Fruit fly (Drosophila melanogaster) whole organism, embryonic: Measurements from ENCODE around the gene IRSp53.

ENCODE experiments used
- Ada2b ChIP-seq: fragments of 200-800 bp; sonication (Bioruptor generic); IDR thresholded peaks from 2 replicates; pipeline ENCODE4 v1.3.6; 2022; ENCODE audit warnings: missing biosample characterization, missing genetic modification characterization
- BEAF-32 ChIP-seq: fragments of 200-800 bp; sonication (Bioruptor generic); optimal IDR thresholded peaks from 3 replicates; lab custom pipeline; 2017; ENCODE audit warnings: missing biosample characterization, missing genetic modification characterization, mild to moderate bottlenecking, moderate library complexity, missing genetic modification reagents
- CG10209 ChIP-seq: fragments of 200-800 bp; sonication (Bioruptor generic); optimal IDR thresholded peaks from 3 replicates; lab custom pipeline; 2017; ENCODE audit warnings: missing biosample characterization, mild to moderate bottlenecking, missing genetic modification characterization, missing genetic modification reagents
- CG11247 ChIP-seq: fragments of 200-800 bp; sonication (Bioruptor generic); IDR thresholded peaks from 2 replicates; pipeline ENCODE4 v1.3.6; 2022; ENCODE audit warnings: missing biosample characterization, missing genetic modification characterization
- CG11504 ChIP-seq: fragments of 200-800 bp; sonication (Bioruptor generic); optimal IDR thresholded peaks from 3 replicates; lab custom pipeline; 2019; ENCODE audit warnings: missing biosample characterization, mild to moderate bottlenecking, missing genetic modification characterization, moderate library complexity
- CG12104 ChIP-seq: fragments of 200-800 bp; sonication (Bioruptor generic); optimal IDR thresholded peaks from 3 replicates; lab custom pipeline; 2016; ENCODE audit warnings: missing biosample characterization, missing genetic modification characterization
- CG15601 ChIP-seq: fragments of 200-800 bp; sonication (Bioruptor generic); optimal IDR thresholded peaks from 3 replicates; lab custom pipeline; 2019; ENCODE audit warnings: missing biosample characterization, mild to moderate bottlenecking, missing genetic modification characterization, moderate library complexity
- CG15696 ChIP-seq: fragments of 200-800 bp; sonication (Bioruptor generic); optimal IDR thresholded peaks from 2 replicates; lab custom pipeline; 2019; ENCODE audit warnings: missing biosample characterization, mild to moderate bottlenecking, missing genetic modification characterization, moderate library complexity
- CG1602 ChIP-seq: fragments of 200-800 bp; sonication (Bioruptor generic); optimal IDR thresholded peaks from 3 replicates; lab custom pipeline; 2016; ENCODE audit warnings: missing biosample characterization, missing genetic modification characterization
- CG1603 ChIP-seq: fragments of 200-800 bp; sonication (Bioruptor generic); optimal IDR thresholded peaks from 2 replicates; lab custom pipeline; 2019; ENCODE audit warnings: missing biosample characterization, mild to moderate bottlenecking, missing genetic modification characterization, moderate library complexity
- CG31224 ChIP-seq: fragments of 200-800 bp; sonication (Bioruptor generic); IDR thresholded peaks from 2 replicates; pipeline ENCODE4 v1.3.6; 2022; ENCODE audit warnings: missing biosample characterization, missing genetic modification characterization
- CG4328 ChIP-seq: fragments of 200-800 bp; sonication (Bioruptor generic); optimal IDR thresholded peaks from 3 replicates; lab custom pipeline; 2017; ENCODE audit warnings: missing biosample characterization, missing genetic modification reagents, missing genetic modification characterization
- CG4854 ChIP-seq: fragments of 200-800 bp; sonication (Bioruptor generic); optimal IDR thresholded peaks from 2 replicates; lab custom pipeline; 2016; ENCODE audit warnings: missing biosample characterization, missing genetic modification characterization, inconsistent platforms
- CG8281 ChIP-seq: fragments of 200-800 bp; sonication (Bioruptor generic); optimal IDR thresholded peaks from 2 replicates; lab custom pipeline; 2018; ENCODE audit warnings: missing biosample characterization, mild to moderate bottlenecking, missing genetic modification characterization, moderate library complexity
- CG9817 ChIP-seq: fragments of 200-800 bp; sonication (Bioruptor generic); optimal IDR thresholded peaks from 2 replicates; lab custom pipeline; 2018; ENCODE audit warnings: missing biosample characterization, mild to moderate bottlenecking, missing genetic modification characterization, moderate library complexity
- D19A ChIP-seq: fragments of 200-800 bp; optimal IDR thresholded peaks from 3 replicates; lab custom pipeline; 2019; ENCODE audit warnings: missing biosample characterization, mild to moderate bottlenecking, missing genetic modification characterization, moderate library complexity
- Dref ChIP-seq: fragments of 200-800 bp; sonication (Bioruptor generic); IDR thresholded peaks from 2 replicates; pipeline ENCODE4 v1.3.6; 2022; ENCODE audit warnings: missing biosample characterization, missing genetic modification characterization
- Eip74EF ChIP-seq, 2 experiments: fragments of 200-800 bp in 1 of 2; fragments of >200 bp in 1 of 2; sonication (Bioruptor generic) in 1 of 2; optimal IDR thresholded peaks; 2 replicates each; lab custom pipeline; 2017 to 2019; ENCODE audit warnings: missing biosample characterization in 2 of 2, missing genetic modification characterization in 2 of 2, mild to moderate bottlenecking in 1 of 2, moderate library complexity in 1 of 2
- Gug ChIP-seq: fragments of 200-800 bp; sonication (Bioruptor generic); IDR thresholded peaks from 4 replicates; pipeline ENCODE4 v1.3.6; 2022; ENCODE audit warnings: missing biosample characterization, missing genetic modification characterization
- HLHmδ ChIP-seq: fragments of 200-800 bp; sonication (Bioruptor generic); optimal IDR thresholded peaks from 2 replicates; lab custom pipeline; 2018; ENCODE audit warnings: missing biosample characterization, mild to moderate bottlenecking, missing genetic modification characterization, moderate library complexity
- Lhr ChIP-seq: fragments of 200-800 bp; sonication (Bioruptor generic); optimal IDR thresholded peaks from 3 replicates; lab custom pipeline; 2017; ENCODE audit warnings: mild to moderate bottlenecking, missing biosample characterization, missing genetic modification reagents, missing genetic modification characterization
- NC2β ChIP-seq: fragments of 200-800 bp; sonication (Bioruptor generic); optimal IDR thresholded peaks from 2 replicates; lab custom pipeline; 2016; ENCODE audit warnings: missing biosample characterization, missing genetic modification characterization
- Scr ChIP-seq: fragments of 200-800 bp; sonication (Bioruptor generic); IDR thresholded peaks from 2 replicates; pipeline ENCODE4 v1.3.6; 2022; ENCODE audit warnings: missing biosample characterization, missing genetic modification characterization; ENCODE audit not compliant: partially characterized antibody
- Sry-β ChIP-seq: fragments of 200-800 bp; sonication (Bioruptor generic); optimal IDR thresholded peaks from 2 replicates; lab custom pipeline; 2018; ENCODE audit warnings: missing biosample characterization, mild to moderate bottlenecking, missing genetic modification characterization, moderate library complexity
- ab ChIP-seq: fragments of 200-800 bp; sonication (Bioruptor generic); optimal IDR thresholded peaks from 2 replicates; lab custom pipeline; 2016; ENCODE audit warnings: missing biosample characterization, missing genetic modification characterization
- bcd ChIP-seq: fragments of 200-800 bp; sonication (Bioruptor generic); optimal IDR thresholded peaks from 2 replicates; lab custom pipeline; 2017; ENCODE audit warnings: missing biosample characterization, mild to moderate bottlenecking, missing genetic modification characterization
- croc ChIP-seq: fragments of 200-800 bp; sonication (Bioruptor generic); conservative IDR thresholded peaks from 3 replicates; pipeline ENCODE4 v1.3.6; 2022; ENCODE audit warnings: missing biosample characterization, missing genetic modification characterization
- cwo ChIP-seq: fragments of 200-800 bp; sonication (Bioruptor generic); optimal IDR thresholded peaks from 3 replicates; lab custom pipeline; 2017; ENCODE audit warnings: missing biosample characterization, missing genetic modification characterization, mild to moderate bottlenecking, moderate library complexity, missing genetic modification reagents
- danr ChIP-seq: fragments of 200-800 bp; sonication (Bioruptor generic); IDR thresholded peaks from 2 replicates; pipeline ENCODE4 v1.3.6; 2022; ENCODE audit warnings: missing biosample characterization, missing genetic modification characterization
- dati ChIP-seq: fragments of 200-800 bp; sonication (Bioruptor generic); IDR thresholded peaks from 2 replicates; pipeline ENCODE4 v1.3.6; 2022; ENCODE audit warnings: missing biosample characterization, missing genetic modification characterization
- dmrt99B ChIP-seq: fragments of 200-800 bp; sonication (Bioruptor generic); optimal IDR thresholded peaks from 2 replicates; lab custom pipeline; 2018; ENCODE audit warnings: missing biosample characterization, mild to moderate bottlenecking, missing genetic modification characterization, moderate library complexity
- esg ChIP-seq: fragments of 200-800 bp; sonication (Bioruptor generic); conservative IDR thresholded peaks from 2 replicates; pipeline ENCODE4 v1.3.6; 2022; ENCODE audit warnings: missing biosample characterization, missing genetic modification characterization
- eve ChIP-seq, 2 experiments: fragments of >200 bp; optimal IDR thresholded peaks; 2 replicates each; lab custom pipeline; 2017; ENCODE audit warnings: missing biosample characterization in 2 of 2, missing genetic modification characterization in 2 of 2
- fd3F ChIP-seq: fragments of 200-800 bp; sonication (Bioruptor generic); optimal IDR thresholded peaks from 2 replicates; lab custom pipeline; 2018; ENCODE audit warnings: missing biosample characterization, mild to moderate bottlenecking, missing genetic modification characterization, moderate library complexity
- fd96Cb ChIP-seq: fragments of 200-800 bp; sonication (Bioruptor generic); optimal IDR thresholded peaks from 2 replicates; lab custom pipeline; 2018; ENCODE audit warnings: missing biosample characterization, mild to moderate bottlenecking, missing genetic modification characterization, moderate library complexity
- ftz-f1 ChIP-seq: fragments of 200-800 bp; sonication (Bioruptor generic); optimal IDR thresholded peaks from 2 replicates; lab custom pipeline; 2016; ENCODE audit warnings: missing biosample characterization, missing genetic modification characterization
- gce ChIP-seq: fragments of 200-800 bp; sonication (Bioruptor generic); IDR thresholded peaks from 3 replicates; pipeline ENCODE4 v1.3.6; 2022; ENCODE audit warnings: missing biosample characterization, missing genetic modification characterization
- gsb ChIP-seq: fragments of 200-800 bp; sonication (Bioruptor generic); IDR thresholded peaks from 2 replicates; pipeline ENCODE4 v1.3.6; 2022; ENCODE audit warnings: missing biosample characterization, missing genetic modification characterization
- mam ChIP-seq: fragments of 200-800 bp; sonication (Bioruptor generic); optimal IDR thresholded peaks from 3 replicates; lab custom pipeline; 2016; ENCODE audit warnings: missing biosample characterization, missing genetic modification characterization
- pb ChIP-seq: fragments of 200-800 bp; sonication (Bioruptor generic); optimal IDR thresholded peaks from 3 replicates; lab custom pipeline; 2016; ENCODE audit warnings: missing biosample characterization, missing genetic modification characterization
- rib ChIP-seq: fragments of 200-800 bp; sonication (Bioruptor generic); IDR thresholded peaks from 2 replicates; pipeline ENCODE4 v1.3.6; 2022; ENCODE audit warnings: missing biosample characterization, missing genetic modification characterization
- scrt ChIP-seq: fragments of 200-800 bp; sonication (Bioruptor generic); optimal IDR thresholded peaks from 2 replicates; lab custom pipeline; 2018; ENCODE audit warnings: missing biosample characterization, mild to moderate bottlenecking, missing genetic modification characterization, moderate library complexity
- sens-2 ChIP-seq: fragments of 200-800 bp; sonication (Bioruptor generic); IDR thresholded peaks from 2 replicates; pipeline ENCODE4 v1.3.6; 2022; ENCODE audit warnings: missing biosample characterization, missing genetic modification characterization
- sim ChIP-seq: fragments of 200-800 bp; sonication (Bioruptor generic); IDR thresholded peaks from 2 replicates; pipeline ENCODE4 v1.3.6; 2022; ENCODE audit warnings: missing biosample characterization, missing genetic modification characterization
- sisA ChIP-seq: fragments of 200-800 bp; sonication (Bioruptor generic); IDR thresholded peaks from 2 replicates; pipeline ENCODE4 v1.3.6; 2022; ENCODE audit warnings: missing biosample characterization, missing genetic modification characterization
- ssp ChIP-seq: fragments of 200-800 bp; sonication (Bioruptor generic); IDR thresholded peaks from 2 replicates; pipeline ENCODE4 v1.3.6; 2022; ENCODE audit warnings: missing biosample characterization, missing genetic modification characterization
- tin ChIP-seq: fragments of 200-800 bp; sonication (Bioruptor generic); optimal IDR thresholded peaks from 3 replicates; lab custom pipeline; 2016; ENCODE audit warnings: missing biosample characterization, missing genetic modification characterization
- toy ChIP-seq: fragments of 200-800 bp; sonication (Bioruptor generic); IDR thresholded peaks from 2 replicates; pipeline ENCODE4 v1.3.6; 2022; ENCODE audit warnings: missing biosample characterization, missing genetic modification characterization
- zen ChIP-seq: fragments of 200-800 bp; sonication (Bioruptor generic); optimal IDR thresholded peaks from 3 replicates; lab custom pipeline; 2018; ENCODE audit warnings: missing biosample characterization, mild to moderate bottlenecking, missing genetic modification characterization, moderate library complexity

The IRSp53 gene

DNA sequence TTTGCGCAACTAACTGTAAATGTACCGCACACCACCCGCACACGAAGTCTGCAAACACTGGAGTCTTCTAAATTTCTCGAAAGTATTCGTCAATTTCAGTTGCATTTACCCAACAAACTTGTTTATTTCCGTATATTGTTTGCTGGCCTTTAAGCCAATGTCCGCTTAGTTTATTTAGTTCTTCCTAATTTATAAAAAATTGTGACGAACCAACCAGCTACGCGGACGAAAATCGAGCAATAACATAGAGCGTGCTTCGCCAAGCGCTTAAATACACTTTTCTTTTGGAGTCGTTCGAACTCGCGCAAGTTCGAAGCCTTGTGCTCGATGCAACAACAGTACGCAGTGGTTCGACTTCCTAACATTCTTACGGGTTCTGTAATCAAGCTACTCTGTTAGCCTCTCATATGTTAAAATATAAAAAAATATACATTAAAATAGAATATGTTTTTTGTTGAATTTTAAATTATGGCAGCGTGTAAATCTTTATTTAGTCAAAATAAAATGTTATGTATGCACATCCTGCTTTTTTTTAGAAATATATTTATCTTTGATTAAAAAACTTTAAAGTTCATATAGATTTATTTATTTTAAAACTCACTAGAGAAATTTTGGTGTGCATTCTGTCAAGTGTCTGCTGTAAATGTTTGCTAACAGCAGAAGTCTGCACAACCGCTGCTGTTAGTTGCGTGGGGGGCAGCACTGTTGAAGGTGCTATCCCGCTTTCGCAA is 61.6 kb downstream of the IRSp53 start, which contains the start of gene GlcAT-P (continued):
- TF ChIP-seq HLHmδ (GFP tag; lab: Kevin White, UChicago) (no peak), CG1603 (tag; lab: Kevin White, UChicago) (no peak), ssp (no peak), fd3F (GFP tag; lab: Kevin White, UChicago) (peak; percentile 59), bcd (GFP tag; lab: Kevin White, UChicago) (peak; percentile 62), CG9817 (peak; percentile 55), CG1602 (peak; percentile 48), zen (tag; lab: Kevin White, UChicago) (peak; percentile 4), Gug (GFP tag; lab: Robert Waterston, UW) (no peak), CG10209 (GFP tag; lab: Kevin White, UChicago) (peak; percentile 75), cwo (GFP tag; lab: Kevin White, UChicago) (peak; percentile 61), toy (no peak), NC2β (GFP tag; lab: Kevin White, UChicago) (no peak), Scr (GFP tag; lab: Robert Waterston, UW) (no peak), CG31224 (GFP tag; lab: Robert Waterston, UW) (no peak), Sry-β (GFP tag; lab: Kevin White, UChicago) (no peak), ab (no peak), sim (GFP tag; lab: Robert Waterston, UW) (peak; percentile 22; the same call in 1 of the 2 replicates), dmrt99B (peak; percentile 75), Eip74EF (GFP tag; optimal IDR thresholded peaks at IDR 0.05; lab: Kevin White, UChicago) (peak in 1 of 2 experiments; percentile 59), CG11247 (GFP tag; lab: Robert Waterston, UW) (no peak), fd96Cb (peak; percentile 65), CG4328 (peak; percentile 32), BEAF-32 (no peak), dati (no peak), CG4854 (GFP tag; lab: Kevin White, UChicago) (no peak), mam (GFP tag; lab: Kevin White, UChicago) (no peak), ftz-f1 (no peak), Dref (GFP tag; lab: Robert Waterston, UW) (no peak), tin (GFP tag; lab: Kevin White, UChicago) (peak; percentile 44), eve (GFP tag; optimal IDR thresholded peaks at IDR 0.05; lab: Kevin White, UChicago) (peak in 1 of 2 experiments; percentile 2), gsb (GFP tag; lab: Robert Waterston, UW) (no peak), gce (no peak), sisA (GFP tag; lab: Robert Waterston, UW) (peak; percentile 29; the same call in 1 of the 2 replicates), D19A (peak; percentile 75), pb (GFP tag; lab: Kevin White, UChicago) (no peak), danr (GFP tag; lab: Robert Waterston, UW) (no peak; the same call in 1 of the 2 replicates), rib (GFP tag; lab: Robert Waterston, UW) (no peak), CG12104 (GFP tag; lab: Kevin White, UChicago) (peak; percentile 51), CG11504 (tag; lab: Kevin White, UChicago) (peak; percentile 82), Lhr (no peak), CG15601 (tag; lab: Kevin White, UChicago) (peak; percentile 63), CG8281 (peak; percentile 7), croc (GFP tag; lab: Robert Waterston, UW) (peak; percentile 34; the same call in 1 of the 3 replicates), scrt (GFP tag; lab: Kevin White, UChicago) (peak; percentile 29), esg (peak; percentile 71), sens-2 (GFP tag; lab: Robert Waterston, UW) (no peak), CG15696 (tag; lab: Kevin White, UChicago) (peak; percentile 59), Ada2b (GFP tag; lab: Robert Waterston, UW) (peak; percentile 65)
